Worm (Caenorhabditis elegans): ENCODE data around the gene C07A4.2.

- TF ChIP-seq him-1 (tag; optimal IDR thresholded peaks at IDR 0.05) (no peak), W03F9.2 (tag; optimal IDR thresholded peaks at IDR 0.05) (no peak), dao-5 (tag; optimal IDR thresholded peaks at IDR 0.05) (no peak)
These were observed 21.1 kb upstream of the C07A4.2 start for ce11 chrX:10150918-10151317.
